Fruit fly (Drosophila melanogaster) whole organism, embryonic: ENCODE results near the gene CG3726.

Source experiments
- ATbp ChIP-seq: fragments of 200-800 bp; sonication (Bioruptor generic); optimal IDR thresholded peaks from 2 replicates; lab custom pipeline; 2017; ENCODE audit warnings: missing biosample characterization, mild to moderate bottlenecking, missing genetic modification characterization, missing genetic modification reagents
- Bgb ChIP-seq: fragments of 200-800 bp; sonication (Bioruptor generic); IDR thresholded peaks from 2 replicates; pipeline ENCODE4 v1.3.6; 2022; ENCODE audit warnings: missing biosample characterization, missing genetic modification characterization; ENCODE audit not compliant: partially characterized antibody
- BtbVII ChIP-seq: fragments of 200-800 bp; sonication (Bioruptor generic); optimal IDR thresholded peaks from 3 replicates; lab custom pipeline; 2017; ENCODE audit warnings: missing biosample characterization, mild to moderate bottlenecking, missing genetic modification characterization
- CG10267 ChIP-seq: fragments of 200-800 bp; sonication (Bioruptor generic); optimal IDR thresholded peaks from 2 replicates; lab custom pipeline; 2018; ENCODE audit warnings: missing biosample characterization, mild to moderate bottlenecking, missing genetic modification characterization, moderate library complexity
- CG10366 ChIP-seq: fragments of 200-800 bp; sonication (Bioruptor generic); IDR thresholded peaks from 2 replicates; pipeline ENCODE4 v1.3.6; 2022; ENCODE audit warnings: missing biosample characterization, missing genetic modification characterization
- CG11085 ChIP-seq: fragments of 200-800 bp; sonication (Bioruptor generic); IDR thresholded peaks from 2 replicates; pipeline ENCODE4 v1.3.6; 2022; ENCODE audit warnings: missing biosample characterization, missing genetic modification characterization
- CG11398 ChIP-seq: fragments of 200-800 bp; sonication (Bioruptor generic); optimal IDR thresholded peaks from 2 replicates; lab custom pipeline; 2016; ENCODE audit warnings: missing biosample characterization, missing genetic modification characterization
- CG11456 ChIP-seq: fragments of 200-800 bp; sonication (Bioruptor generic); IDR thresholded peaks from 3 replicates; pipeline ENCODE4 v1.3.6; 2022; ENCODE audit warnings: missing biosample characterization, missing genetic modification characterization
- CG12942 ChIP-seq: fragments of 200-800 bp; sonication (Bioruptor generic); optimal IDR thresholded peaks from 3 replicates; lab custom pipeline; 2016; ENCODE audit warnings: missing biosample characterization, missing genetic modification characterization
- CG18262 ChIP-seq: fragments of 200-800 bp; optimal IDR thresholded peaks from 3 replicates; lab custom pipeline; 2019; ENCODE audit warnings: missing biosample characterization, mild to moderate bottlenecking, missing genetic modification characterization, moderate library complexity
- CG18619 ChIP-seq: fragments of 200-800 bp; sonication (Bioruptor generic); optimal IDR thresholded peaks from 3 replicates; lab custom pipeline; 2017; ENCODE audit warnings: missing biosample characterization, mild to moderate bottlenecking, missing genetic modification characterization
- CG30403 ChIP-seq: fragments of 200-800 bp; sonication (Bioruptor generic); optimal IDR thresholded peaks from 3 replicates; lab custom pipeline; 2016; ENCODE audit warnings: missing biosample characterization, missing genetic modification characterization
- CG32532 ChIP-seq: fragments of 200-800 bp; sonication (Bioruptor generic); IDR thresholded peaks from 2 replicates; pipeline ENCODE4 v1.3.6; 2022; ENCODE audit warnings: missing biosample characterization, missing genetic modification characterization
- CG3847 ChIP-seq: fragments of 200-800 bp; sonication (Bioruptor generic); IDR thresholded peaks from 2 replicates; pipeline ENCODE4 v1.3.6; 2022; ENCODE audit warnings: missing biosample characterization, missing genetic modification characterization
- CG4328 ChIP-seq: fragments of 200-800 bp; sonication (Bioruptor generic); optimal IDR thresholded peaks from 3 replicates; lab custom pipeline; 2017; ENCODE audit warnings: missing biosample characterization, missing genetic modification reagents, missing genetic modification characterization
- CG43689 ChIP-seq: fragments of 200-800 bp; sonication (Bioruptor generic); IDR thresholded peaks from 2 replicates; pipeline ENCODE4 v1.3.6; 2022; ENCODE audit warnings: missing biosample characterization, missing genetic modification characterization
- CG4404 ChIP-seq: fragments of 200-800 bp; sonication (Bioruptor generic); IDR thresholded peaks from 2 replicates; pipeline ENCODE4 v1.3.6; 2022; ENCODE audit warnings: missing biosample characterization, missing genetic modification characterization
- CG4424 ChIP-seq: fragments of 200-800 bp; sonication (Bioruptor generic); optimal IDR thresholded peaks from 3 replicates; lab custom pipeline; 2016; ENCODE audit warnings: missing biosample characterization, missing genetic modification characterization
- CG6254 ChIP-seq: fragments of 200-800 bp; sonication (Bioruptor generic); optimal IDR thresholded peaks from 3 replicates; lab custom pipeline; 2017; ENCODE audit warnings: mild to moderate bottlenecking, missing biosample characterization, missing genetic modification reagents, missing genetic modification characterization
- CG6765 ChIP-seq: fragments of 200-800 bp; sonication (Bioruptor generic); optimal IDR thresholded peaks from 3 replicates; lab custom pipeline; 2017; ENCODE audit warnings: missing biosample characterization, mild to moderate bottlenecking, missing genetic modification characterization
- Dfd ChIP-seq, 2 experiments: fragments of >200 bp; optimal IDR thresholded peaks; 2 replicates each; lab custom pipeline; 2017; ENCODE audit warnings: missing biosample characterization in 2 of 2, missing genetic modification characterization in 2 of 2
- Dll ChIP-seq: fragments of 200-800 bp; sonication (Bioruptor generic); IDR thresholded peaks from 4 replicates; pipeline ENCODE4 v1.3.6; 2022; ENCODE audit warnings: missing biosample characterization, missing genetic modification characterization; ENCODE audit not compliant: partially characterized antibody
- Ets97D ChIP-seq: fragments of 200-800 bp; sonication (Bioruptor generic); optimal IDR thresholded peaks from 3 replicates; lab custom pipeline; 2016; ENCODE audit warnings: missing biosample characterization, missing genetic modification characterization
- Fer1 ChIP-seq: fragments of 200-800 bp; sonication (Bioruptor generic); optimal IDR thresholded peaks from 2 replicates; lab custom pipeline; 2017; ENCODE audit warnings: missing biosample characterization, mild to moderate bottlenecking, missing genetic modification characterization
- GATAe ChIP-seq: fragments of 200-800 bp; sonication (Bioruptor generic); conservative IDR thresholded peaks from 2 replicates; pipeline ENCODE4 v1.3.6; 2022; ENCODE audit warnings: missing biosample characterization, missing genetic modification characterization
- H2.0 ChIP-seq: fragments of 200-800 bp; sonication (Bioruptor generic); IDR thresholded peaks from 2 replicates; pipeline ENCODE4 v1.3.6; 2022; ENCODE audit warnings: missing biosample characterization, missing genetic modification characterization
- Hr3 ChIP-seq: fragments of 200-800 bp; sonication (Bioruptor generic); optimal IDR thresholded peaks from 3 replicates; lab custom pipeline; 2016; ENCODE audit warnings: missing biosample characterization, missing genetic modification characterization
- Hr51 ChIP-seq, 2 experiments: fragments of 200-800 bp; sonication (Bioruptor generic); optimal IDR thresholded peaks; 2 replicates in 1 of 2; 3 replicates in 1 of 2; lab custom pipeline; 2016 to 2018; ENCODE audit warnings: missing biosample characterization in 2 of 2, missing genetic modification characterization in 2 of 2, mild to moderate bottlenecking in 1 of 2, moderate library complexity in 1 of 2
- MESR4 ChIP-seq: fragments of 200-800 bp; sonication (Bioruptor generic); optimal IDR thresholded peaks from 2 replicates; lab custom pipeline; 2018; ENCODE audit warnings: missing biosample characterization, mild to moderate bottlenecking, missing genetic modification characterization, moderate library complexity
- MTF-1 ChIP-seq: fragments of 200-800 bp; sonication (Bioruptor generic); optimal IDR thresholded peaks from 2 replicates; lab custom pipeline; 2018; ENCODE audit warnings: missing biosample characterization, mild to moderate bottlenecking, missing genetic modification characterization, borderline replicate concordance
- Meics ChIP-seq: fragments of 200-800 bp; sonication (Bioruptor generic); optimal IDR thresholded peaks from 2 replicates; lab custom pipeline; 2017; ENCODE audit warnings: missing biosample characterization, mild to moderate bottlenecking, missing genetic modification characterization
- Oaz ChIP-seq: fragments of 200-800 bp; sonication (Bioruptor generic); IDR thresholded peaks from 2 replicates; pipeline ENCODE4 v1.3.6; 2022; ENCODE audit warnings: missing biosample characterization, missing genetic modification characterization
- Six4 ChIP-seq: fragments of 200-800 bp; sonication (Bioruptor generic); optimal IDR thresholded peaks from 2 replicates; lab custom pipeline; 2016; ENCODE audit warnings: missing biosample characterization, missing genetic modification characterization
- Ssrp ChIP-seq: fragments of 200-800 bp; sonication (Bioruptor generic); optimal IDR thresholded peaks from 2 replicates; lab custom pipeline; 2018; ENCODE audit warnings: missing biosample characterization, mild to moderate bottlenecking, missing genetic modification characterization, moderate library complexity
- bigmax ChIP-seq: fragments of 200-800 bp; sonication (Bioruptor generic); optimal IDR thresholded peaks from 2 replicates; lab custom pipeline; 2018; ENCODE audit warnings: missing biosample characterization, mild to moderate bottlenecking, missing genetic modification characterization
- da ChIP-seq: fragments of 200-800 bp; sonication (Bioruptor generic); optimal IDR thresholded peaks from 2 replicates; lab custom pipeline; 2016; ENCODE audit warnings: missing biosample characterization, missing genetic modification characterization
- gem ChIP-seq: fragments of 200-800 bp; sonication (Bioruptor generic); optimal IDR thresholded peaks from 2 replicates; lab custom pipeline; 2019; ENCODE audit warnings: missing biosample characterization, mild to moderate bottlenecking, missing genetic modification characterization, moderate library complexity
- inv ChIP-seq: fragments of 200-800 bp; sonication (Bioruptor generic); IDR thresholded peaks from 2 replicates; pipeline ENCODE4 v1.3.6; 2022; ENCODE audit warnings: missing biosample characterization, missing genetic modification characterization; ENCODE audit not compliant: partially characterized antibody
- nom ChIP-seq: fragments of 200-800 bp; sonication (Bioruptor generic); optimal IDR thresholded peaks from 2 replicates; lab custom pipeline; 2017; ENCODE audit warnings: missing biosample characterization, missing genetic modification characterization, mild to moderate bottlenecking, moderate library complexity, missing genetic modification reagents
- phol ChIP-seq: fragments of 200-800 bp; sonication (Bioruptor generic); optimal IDR thresholded peaks from 3 replicates; lab custom pipeline; 2018; ENCODE audit warnings: missing biosample characterization, mild to moderate bottlenecking, missing genetic modification characterization, moderate library complexity
- prd ChIP-seq, 3 experiments: fragments of >200 bp in 2 of 3; fragments of 200-800 bp in 1 of 3; sonication (Bioruptor generic) in 1 of 3; optimal IDR thresholded peaks in 2 of 3; IDR thresholded peaks in 1 of 3; 2 replicates in 2 of 3; 3 replicates in 1 of 3; pipeline versions ENCODE4 v1.3.6 to Lab custom; 2017 to 2022; ENCODE audit warnings: missing biosample characterization in 1 of 3, missing genetic modification characterization in 1 of 3
- pum ChIP-seq: fragments of 200-800 bp; sonication (Bioruptor generic); optimal IDR thresholded peaks from 2 replicates; lab custom pipeline; 2016; ENCODE audit warnings: missing biosample characterization, missing genetic modification characterization
- salm ChIP-seq: fragments of 200-800 bp; sonication (Bioruptor generic); optimal IDR thresholded peaks from 2 replicates; lab custom pipeline; 2018; ENCODE audit warnings: missing biosample characterization, mild to moderate bottlenecking, missing genetic modification characterization
- seq ChIP-seq: fragments of 200-800 bp; sonication (Bioruptor generic); IDR thresholded peaks from 2 replicates; pipeline ENCODE4 v1.3.6; 2022; ENCODE audit warnings: missing biosample characterization, missing genetic modification characterization
- sim ChIP-seq: fragments of 200-800 bp; sonication (Bioruptor generic); IDR thresholded peaks from 2 replicates; pipeline ENCODE4 v1.3.6; 2022; ENCODE audit warnings: missing biosample characterization, missing genetic modification characterization
- sima ChIP-seq: fragments of 200-800 bp; sonication (Bioruptor generic); optimal IDR thresholded peaks from 2 replicates; lab custom pipeline; 2016; ENCODE audit warnings: missing biosample characterization, missing genetic modification characterization
- sisA ChIP-seq: fragments of 200-800 bp; sonication (Bioruptor generic); IDR thresholded peaks from 2 replicates; pipeline ENCODE4 v1.3.6; 2022; ENCODE audit warnings: missing biosample characterization, missing genetic modification characterization
- stwl ChIP-seq: fragments of 200-800 bp; sonication (Bioruptor generic); optimal IDR thresholded peaks from 3 replicates; lab custom pipeline; 2018; ENCODE audit warnings: missing biosample characterization, mild to moderate bottlenecking, missing genetic modification characterization, moderate library complexity
- tio ChIP-seq: fragments of 200-800 bp; sonication (Bioruptor generic); optimal IDR thresholded peaks from 2 replicates; lab custom pipeline; 2017; ENCODE audit warnings: missing biosample characterization, missing genetic modification characterization, inconsistent platforms
- zen ChIP-seq: fragments of 200-800 bp; sonication (Bioruptor generic); optimal IDR thresholded peaks from 3 replicates; lab custom pipeline; 2018; ENCODE audit warnings: missing biosample characterization, mild to moderate bottlenecking, missing genetic modification characterization, moderate library complexity

Gene CG3726

dm6 chrX:5925793-5926418, 9.0 kb downstream of the CG3726 start (continued):
- TF ChIP-seq CG6765 (GFP tag; lab: Kevin White, UChicago): no peak
- TF ChIP-seq stwl: no peak
- TF ChIP-seq MESR4 (GFP tag; lab: Kevin White, UChicago): no peak
- TF ChIP-seq CG4328 (GFP tag; lab: Kevin White, UChicago): no peak
- TF ChIP-seq CG11085 (GFP tag; lab: Robert Waterston, UW): no peak
- TF ChIP-seq CG12942: no peak
- TF ChIP-seq Ets97D: no peak
- TF ChIP-seq da: no peak
- TF ChIP-seq tio (GFP tag; lab: Kevin White, UChicago): no peak
- no peak for TF ChIP-seq bigmax
- TF ChIP-seq nom (GFP tag; lab: Kevin White, UChicago): peak; percentile 59
- no peak for TF ChIP-seq CG10366
- TF ChIP-seq gem (tag; lab: Kevin White, UChicago): no peak
- TF ChIP-seq CG6254 (GFP tag; lab: Kevin White, UChicago): no peak
- no peak for TF ChIP-seq ATbp (GFP tag; lab: Kevin White, UChicago)
- no peak for TF ChIP-seq CG4424 (GFP tag; lab: Kevin White, UChicago)
- no peak for TF ChIP-seq Fer1 (GFP tag; lab: Kevin White, UChicago)
- TF ChIP-seq CG32532: no peak
- TF ChIP-seq CG43689 (GFP tag; lab: Robert Waterston, UW): no peak
- no peak for TF ChIP-seq sima (GFP tag; lab: Kevin White, UChicago)
- no peak for TF ChIP-seq CG10267 (tag; lab: Kevin White, UChicago)
- no peak for TF ChIP-seq Dll
- TF ChIP-seq seq (GFP tag; lab: Robert Waterston, UW): no peak
- no peak for TF ChIP-seq H2.0 (GFP tag; lab: Robert Waterston, UW)
- no peak for TF ChIP-seq salm
- no peak for TF ChIP-seq CG11456
- TF ChIP-seq CG3847 (GFP tag; lab: Robert Waterston, UW): no peak
- no peak for TF ChIP-seq CG4404 (GFP tag; lab: Robert Waterston, UW)
- TF ChIP-seq Oaz (GFP tag; lab: Robert Waterston, UW): 0 out of 2 replicates have a peak, but pooled peaks have one; percentile 16
- TF ChIP-seq phol (tag; lab: Kevin White, UChicago): no peak
- no peak for TF ChIP-seq GATAe (GFP tag; lab: Robert Waterston, UW)
- no peak for TF ChIP-seq pum (GFP tag; lab: Kevin White, UChicago)
- TF ChIP-seq BtbVII (GFP tag; lab: Kevin White, UChicago): no peak
- no peak for TF ChIP-seq Bgb (GFP tag; lab: Robert Waterston, UW)
- TF ChIP-seq Six4 (GFP tag; lab: Kevin White, UChicago): no peak
- no peak for TF ChIP-seq sisA (GFP tag; lab: Robert Waterston, UW)
- TF ChIP-seq sim (GFP tag; lab: Robert Waterston, UW): no peak
- TF ChIP-seq CG18619 (GFP tag; lab: Kevin White, UChicago): no peak
- no peak for TF ChIP-seq Meics (GFP tag; lab: Kevin White, UChicago)
- no peak for TF ChIP-seq Hr51 (GFP tag; optimal IDR thresholded peaks at IDR 0.05; lab: Kevin White, UChicago)
- TF ChIP-seq Dfd (GFP tag; optimal IDR thresholded peaks at IDR 0.05; lab: Kevin White, UChicago): no peak
- TF ChIP-seq CG18262 (tag; lab: Kevin White, UChicago): peak; percentile 21
- TF ChIP-seq zen: no peak
- no peak for TF ChIP-seq inv (GFP tag; lab: Robert Waterston, UW)
- TF ChIP-seq CG11398: no peak
- TF ChIP-seq prd (optimal IDR thresholded peaks at IDR 0.05; lab: Kevin White, UChicago): no peak
- peak; percentile 32; the same call in 1 of the 3 replicates for TF ChIP-seq prd (GFP tag; IDR thresholded peaks at IDR 0.05; lab: Robert Waterston, UW)
- TF ChIP-seq CG30403 (GFP tag; lab: Kevin White, UChicago): no peak
- no peak for TF ChIP-seq Hr3 (GFP tag; lab: Kevin White, UChicago)
- TF ChIP-seq Ssrp (tag; lab: Kevin White, UChicago): peak; percentile 40
- TF ChIP-seq MTF-1: no peak
